Fruit fly (Drosophila melanogaster): Measurements from ENCODE around the gene tinc.

dm6 chr3R:17906145-17906544 lies 94.8 kb downstream of the tinc start, which contains the start of gene CG12347:
- TF ChIP-seq Eip75B (GFP tag; optimal IDR thresholded peaks at IDR 0.05) (no peak), CG8632 (GFP tag; optimal IDR thresholded peaks at IDR 0.05) (no peak)
